Worm (Caenorhabditis elegans) whole organism, young adult: ENCODE data around the gene B0252.5.
A peak's percentile ranks its signal among the peaks of the same experiment; 100 is the strongest.

Source experiments
- B0336.3 ChIP-seq: fragments of 200-800 bp; sonication (Bioruptor generic); IDR thresholded peaks from 2 replicates; pipeline ENCODE4 v1.3.6; 2022; ENCODE audit warnings: missing genetic modification characterization, missing compliant biosample characterization
- F33H1.4 ChIP-seq: fragments of 200-800 bp; sonication (Bioruptor generic); IDR thresholded peaks from 2 replicates; pipeline ENCODE4 v1.3.6; 2022; ENCODE audit warnings: missing genetic modification reagents, missing genetic modification characterization, missing compliant biosample characterization
- F37B4.10 ChIP-seq: fragments of 200-800 bp; sonication (Bioruptor generic); IDR thresholded peaks from 2 replicates; pipeline ENCODE4 v1.3.6; 2022; ENCODE audit warnings: missing genetic modification characterization, missing compliant biosample characterization
- F57A8.1 ChIP-seq: fragments of 200-800 bp; sonication (Bioruptor generic); optimal IDR thresholded peaks from 2 replicates; lab custom pipeline; 2018; ENCODE audit warnings: mild to moderate bottlenecking, missing genetic modification characterization, moderate library complexity, missing compliant biosample characterization
- T07F8.4 ChIP-seq: sonication (generic microtip); optimal IDR thresholded peaks from 2 replicates; lab custom pipeline; 2016; ENCODE audit warnings: mild to moderate bottlenecking, missing genetic modification characterization, moderate library complexity, missing compliant biosample characterization
- T26A5.8 ChIP-seq: sonication (generic microtip); optimal IDR thresholded peaks from 2 replicates; lab custom pipeline; 2016; ENCODE audit warnings: missing genetic modification characterization, missing compliant biosample characterization
- Y56A3A.18 ChIP-seq: fragments of 200-800 bp; sonication (Bioruptor generic); IDR thresholded peaks from 2 replicates; pipeline ENCODE4 v1.3.6; 2022; ENCODE audit warnings: missing genetic modification reagents, missing genetic modification characterization, missing compliant biosample characterization
- Y79H2A.3 ChIP-seq: fragments of 200-800 bp; sonication (Bioruptor generic); conservative IDR thresholded peaks from 2 replicates; pipeline ENCODE4 v1.3.6; 2022; ENCODE audit warnings: missing genetic modification reagents, missing genetic modification characterization, missing compliant biosample characterization
- atf-7 ChIP-seq: sonication (generic microtip); optimal IDR thresholded peaks from 2 replicates; lab custom pipeline; 2017; ENCODE audit warnings: mild to moderate bottlenecking, missing genetic modification characterization, missing compliant biosample characterization
- attf-3 ChIP-seq: fragments of 200-800 bp; sonication (Bioruptor generic); conservative IDR thresholded peaks from 2 replicates; pipeline ENCODE4 v1.3.6; 2022; ENCODE audit warnings: missing genetic modification reagents, missing genetic modification characterization, missing compliant biosample characterization
- attf-6 ChIP-seq: fragments of 200-800 bp; sonication (Bioruptor generic); IDR thresholded peaks from 2 replicates; pipeline ENCODE4 v1.3.6; 2022; ENCODE audit warnings: missing genetic modification reagents, missing genetic modification characterization, missing compliant biosample characterization
- bed-2 ChIP-seq: fragments of 200-800 bp; sonication (Bioruptor generic); IDR thresholded peaks from 2 replicates; pipeline ENCODE4 v1.3.6; 2022; ENCODE audit warnings: missing genetic modification reagents, missing genetic modification characterization, missing compliant biosample characterization
- egl-18 ChIP-seq: fragments of 200-800 bp; sonication (Bioruptor generic); IDR thresholded peaks from 2 replicates; pipeline ENCODE4 v1.3.6; 2022; ENCODE audit warnings: missing genetic modification reagents, missing genetic modification characterization, missing compliant biosample characterization
- ekl-4 ChIP-seq: fragments of 200-800 bp; sonication (Bioruptor generic); IDR thresholded peaks from 2 replicates; pipeline ENCODE4 v1.3.6; 2022; ENCODE audit warnings: missing genetic modification reagents, missing genetic modification characterization, missing compliant biosample characterization
- fkh-3 ChIP-seq: sonication (generic microtip); optimal IDR thresholded peaks from 2 replicates; lab custom pipeline; 2016; ENCODE audit warnings: mild to moderate bottlenecking, missing genetic modification characterization, missing compliant biosample characterization
- him-1 ChIP-seq: sonication (generic microtip); optimal IDR thresholded peaks from 2 replicates; lab custom pipeline; 2016; ENCODE audit warnings: missing genotype, missing genetic modification reagents, missing genetic modification characterization, missing compliant biosample characterization
- hrde-1 ChIP-seq: sonication (generic microtip); optimal IDR thresholded peaks from 2 replicates; lab custom pipeline; 2016; ENCODE audit warnings: missing genetic modification characterization, mild to moderate bottlenecking, missing compliant biosample characterization, moderate library complexity, missing genotype, missing genetic modification reagents, borderline replicate concordance
- lin-35 ChIP-seq, 3 experiments: fragments of 150-350 bp in 2 of 3; sonication (generic microtip) in 1 of 3; optimal IDR thresholded peaks; 2 replicates each; lab custom pipeline; 2014 to 2018; ENCODE audit warnings: missing biosample characterization in 3 of 3, missing genetic modification characterization in 3 of 3, missing genetic modification reagents in 3 of 3
- lir-1 ChIP-seq: fragments of 200-800 bp; sonication (Bioruptor generic); conservative IDR thresholded peaks from 2 replicates; pipeline ENCODE4 v1.3.6; 2022; ENCODE audit warnings: missing genetic modification reagents, missing genetic modification characterization, missing compliant biosample characterization
- madf-3 ChIP-seq: fragments of 200-800 bp; sonication (Bioruptor generic); IDR thresholded peaks from 2 replicates; pipeline ENCODE4 v1.3.6; 2022; ENCODE audit warnings: missing genetic modification reagents, missing genetic modification characterization, missing compliant biosample characterization
- mel-28 ChIP-seq: sonication (generic microtip); optimal IDR thresholded peaks from 2 replicates; lab custom pipeline; 2016; ENCODE audit warnings: borderline replicate concordance, mild to moderate bottlenecking, missing genetic modification characterization, missing compliant biosample characterization
- mxl-1 ChIP-seq: sonication (generic microtip); optimal IDR thresholded peaks from 2 replicates; lab custom pipeline; 2016; ENCODE audit warnings: missing genetic modification characterization, missing compliant biosample characterization
- nfya-1 ChIP-seq: sonication (generic microtip); optimal IDR thresholded peaks from 2 replicates; lab custom pipeline; 2017; ENCODE audit warnings: antibody characterized with exemption, missing compliant biosample characterization, missing genetic modification characterization, borderline replicate concordance; ENCODE audit not compliant: insufficient read depth
- nfya-2 ChIP-seq: fragments of 200-800 bp; sonication (Bioruptor generic); IDR thresholded peaks from 2 replicates; pipeline ENCODE4 v1.3.6; 2022; ENCODE audit warnings: missing genetic modification reagents, missing genetic modification characterization, missing compliant biosample characterization
- nhr-80 ChIP-seq: sonication (generic microtip); optimal IDR thresholded peaks from 2 replicates; lab custom pipeline; 2016; ENCODE audit warnings: missing genetic modification characterization, missing compliant biosample characterization
- pbrm-1 ChIP-seq: fragments of 200-800 bp; sonication (Bioruptor generic); IDR thresholded peaks from 2 replicates; pipeline ENCODE4 v1.3.6; 2022; ENCODE audit warnings: missing genetic modification reagents, missing genetic modification characterization, missing compliant biosample characterization
- rcor-1 ChIP-seq: fragments of 200-800 bp; sonication (Bioruptor generic); IDR thresholded peaks from 2 replicates; pipeline ENCODE4 v1.3.6; 2022; ENCODE audit warnings: missing genetic modification reagents, missing genetic modification characterization, missing compliant biosample characterization
- rec-8 ChIP-seq, 2 experiments: sonication (generic microtip); optimal IDR thresholded peaks; 2 replicates each; lab custom pipeline; 2016; ENCODE audit warnings: mild to moderate bottlenecking in 2 of 2, missing genetic modification characterization in 2 of 2, missing genetic modification reagents in 2 of 2, missing genotype in 2 of 2, missing biosample characterization in 1 of 2, missing compliant biosample characterization in 1 of 2, moderate library complexity in 1 of 2
- snpc-1.3 ChIP-seq: sonication (generic microtip); optimal IDR thresholded peaks from 2 replicates; lab custom pipeline; 2017; ENCODE audit warnings: missing genetic modification characterization, mild to moderate bottlenecking, missing compliant biosample characterization, antibody characterized with exemption, moderate library complexity, missing genotype, missing genetic modification reagents; ENCODE audit not compliant: insufficient read depth
- snpc-4 ChIP-seq, 5 experiments: fragments of 150-350 bp in 1 of 5; sonication (generic microtip) in 4 of 5; optimal IDR thresholded peaks; 2 replicates each; lab custom pipeline; 2014 to 2018; ENCODE audit warnings: missing genetic modification characterization in 5 of 5, missing biosample characterization in 3 of 5, antibody characterized with exemption in 2 of 5, mild to moderate bottlenecking in 2 of 5, missing compliant biosample characterization in 2 of 5, missing genotype in 2 of 5, moderate library complexity in 2 of 5, missing genetic modification reagents in 1 of 5
- tbx-9 ChIP-seq: sonication (generic microtip); optimal IDR thresholded peaks from 2 replicates; lab custom pipeline; 2016; ENCODE audit warnings: borderline replicate concordance, missing genetic modification characterization, inconsistent platforms, missing compliant biosample characterization
- ztf-22 ChIP-seq: fragments of 200-800 bp; sonication (Bioruptor generic); optimal IDR thresholded peaks from 2 replicates; lab custom pipeline; 2018; ENCODE audit warnings: mild to moderate bottlenecking, missing genetic modification characterization, moderate library complexity, missing compliant biosample characterization

Gene B0252.5

DNA sequence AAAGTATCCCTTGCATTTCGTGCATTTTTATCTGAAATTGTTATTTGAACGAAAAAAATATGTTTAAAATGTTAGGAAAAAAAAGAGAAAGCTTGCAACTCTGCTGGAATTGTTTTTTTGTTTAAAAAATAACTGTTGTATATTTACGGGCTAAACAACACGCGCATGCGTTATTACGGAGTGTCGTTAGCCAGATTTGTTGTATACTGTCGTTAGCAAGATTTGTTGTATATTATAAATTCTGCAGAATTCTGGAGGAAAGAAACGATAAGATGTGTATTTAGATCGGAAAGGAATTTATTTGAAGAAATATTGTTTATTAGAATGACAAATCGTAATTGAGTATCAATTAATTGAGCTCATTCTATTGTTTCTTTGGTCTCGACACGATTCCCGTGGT lies 48.9 kb upstream of the B0252.5 start, which contains the start of gene eif-2Bgamma:
Gene eif-2Bgamma, minus strand, starts transcription at position 31 of the 400 bp plus-strand sequence.
- TF ChIP-seq attf-3 (peak; percentile 95), F57A8.1 (GFP tag; lab: Kevin White, UChicago) (no peak), F33H1.4 (GFP tag; lab: Robert Waterston, UW) (no peak), nfya-2 (GFP tag; lab: Robert Waterston, UW) (no peak), rec-8 (tag; optimal IDR thresholded peaks at IDR 0.05; lab: Kevin White, UChicago) (no peak), nfya-1 (tag; lab: Kevin White, UChicago) (no peak), lin-35 (GFP tag; optimal IDR thresholded peaks at IDR 0.05; lab: Kevin White, UChicago) (peak in 1 of 3 experiments; percentile 56), snpc-1.3 (tag; lab: Kevin White, UChicago) (no peak), snpc-4 (GFP tag; optimal IDR thresholded peaks at IDR 0.05; lab: Kevin White, UChicago) (no peak), snpc-4 (tag; optimal IDR thresholded peaks at IDR 0.05; lab: Kevin White, UChicago) (peak in 1 of 4 experiments; percentile 52), F37B4.10 (no peak)

DNA sequence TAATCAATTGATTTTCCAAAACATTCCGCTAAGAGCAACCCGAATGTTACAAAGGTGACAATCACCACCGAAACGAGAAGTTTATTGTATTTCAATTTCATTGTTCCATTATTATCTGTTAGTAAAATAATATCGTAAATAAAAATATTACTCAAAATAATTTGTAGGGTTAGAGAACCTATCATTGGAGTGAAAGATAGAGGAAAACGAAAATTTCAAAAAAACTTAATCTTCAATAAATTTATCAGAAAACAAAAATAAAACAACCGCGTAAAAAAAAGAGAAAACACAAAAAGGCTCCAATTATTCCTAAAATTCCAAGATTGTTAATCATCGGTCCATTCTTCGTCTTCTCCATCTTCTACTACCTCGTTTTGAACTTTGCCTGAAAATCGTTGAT lies 46.9 kb upstream of the B0252.5 start, which contains the start of gene tra-2:
Gene tra-2, minus strand, starts transcription at position 101 of the 400 bp plus-strand sequence.
- TF ChIP-seq T26A5.8 (no peak), B0336.3 (GFP tag; lab: Robert Waterston, UW) (no peak), ztf-22 (GFP tag; lab: Kevin White, UChicago) (no peak), Y56A3A.18 (no peak), tbx-9 (tag; lab: Kevin White, UChicago) (no peak), mxl-1 (tag; lab: Kevin White, UChicago) (no peak), nhr-80 (no peak), snpc-4 (GFP tag; optimal IDR thresholded peaks at IDR 0.05; lab: Kevin White, UChicago) (no peak), snpc-4 (tag; optimal IDR thresholded peaks at IDR 0.05; lab: Kevin White, UChicago) (no peak), madf-3 (GFP tag; lab: Robert Waterston, UW) (no peak), mel-28 (tag; lab: Kevin White, UChicago) (no peak), attf-6 (GFP tag; lab: Robert Waterston, UW) (no peak), egl-18 (GFP tag; lab: Robert Waterston, UW) (no peak), hrde-1 (tag; lab: Kevin White, UChicago) (no peak), lir-1 (GFP tag; lab: Robert Waterston, UW) (no peak), T07F8.4 (tag; lab: Kevin White, UChicago) (no peak)

DNA sequence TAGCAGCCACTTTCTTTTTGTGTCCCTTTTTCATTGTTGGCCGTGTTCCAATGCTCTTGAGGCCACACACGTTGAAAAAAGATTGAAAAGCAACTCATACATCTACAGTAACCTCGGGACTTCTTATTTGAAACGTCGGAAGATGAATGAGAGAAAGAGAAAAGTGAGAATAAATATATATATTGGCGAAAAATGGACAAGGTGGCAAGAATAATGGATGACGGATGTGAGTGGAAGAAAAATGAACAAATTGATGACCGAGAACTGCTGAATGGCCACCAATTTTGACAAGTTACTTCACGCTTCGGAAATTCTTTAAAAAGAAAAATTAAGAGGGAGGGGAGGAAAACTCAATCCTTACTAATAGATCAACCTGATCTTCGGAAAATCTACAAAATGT lies 39.5 kb upstream of the B0252.5 start:
- TF ChIP-seq madf-3 (GFP tag; lab: Robert Waterston, UW) (no peak), atf-7 (tag; lab: Kevin White, UChicago) (no peak), lin-35 (GFP tag; optimal IDR thresholded peaks at IDR 0.05; lab: Kevin White, UChicago) (no peak), fkh-3 (tag; lab: Kevin White, UChicago) (no peak), pbrm-1 (GFP tag; lab: Robert Waterston, UW) (no peak)

DNA sequence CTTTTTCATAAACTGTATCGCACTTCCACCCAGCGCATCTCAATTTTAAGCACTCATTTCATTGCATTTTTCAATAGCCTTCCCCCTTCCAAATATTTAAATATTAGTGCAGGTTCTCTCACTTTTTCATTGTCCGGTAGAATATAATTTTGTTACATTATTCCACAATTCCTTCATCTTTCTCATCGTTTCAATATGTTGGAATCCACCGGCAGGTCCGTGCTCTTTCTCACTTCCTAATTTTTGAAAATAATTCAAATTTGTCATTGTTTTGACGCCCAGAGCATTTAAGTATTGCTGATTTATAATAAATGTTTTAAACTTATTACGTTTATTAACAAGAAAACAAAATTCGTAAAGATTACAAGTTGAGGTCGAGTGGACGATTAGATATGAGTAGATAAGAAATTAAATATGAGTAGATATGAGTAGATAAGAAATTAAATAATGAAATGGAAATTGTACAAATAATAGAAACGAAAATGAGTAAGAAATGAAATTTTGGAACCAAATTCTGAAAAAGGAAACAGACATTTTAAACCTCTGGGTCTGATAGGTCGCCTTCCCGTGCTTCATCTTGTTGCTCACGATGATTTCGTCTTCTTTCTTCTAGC lies 36.5 kb upstream of the B0252.5 start:
- TF ChIP-seq snpc-1.3 (tag; lab: Kevin White, UChicago), result peak; percentile 16
- no peak for TF ChIP-seq Y79H2A.3 (GFP tag; lab: Robert Waterston, UW)
- TF ChIP-seq bed-2 (GFP tag; lab: Robert Waterston, UW), result no peak
- no peak for TF ChIP-seq rec-8 (tag; optimal IDR thresholded peaks at IDR 0.05; lab: Kevin White, UChicago)
- 0 out of 2 replicates have a peak, but pooled peaks have one; percentile 43 for TF ChIP-seq ekl-4 (GFP tag; lab: Robert Waterston, UW)
- 0 out of 2 replicates have a peak, but pooled peaks have one; percentile 24 for TF ChIP-seq pbrm-1 (GFP tag; lab: Robert Waterston, UW)
- TF ChIP-seq rcor-1 (GFP tag; lab: Robert Waterston, UW), result no peak
- TF ChIP-seq him-1 (tag; lab: Kevin White, UChicago), result peak; percentile 98
